Worm (Caenorhabditis elegans): Measurements from ENCODE around the gene fip-7.

DNA sequence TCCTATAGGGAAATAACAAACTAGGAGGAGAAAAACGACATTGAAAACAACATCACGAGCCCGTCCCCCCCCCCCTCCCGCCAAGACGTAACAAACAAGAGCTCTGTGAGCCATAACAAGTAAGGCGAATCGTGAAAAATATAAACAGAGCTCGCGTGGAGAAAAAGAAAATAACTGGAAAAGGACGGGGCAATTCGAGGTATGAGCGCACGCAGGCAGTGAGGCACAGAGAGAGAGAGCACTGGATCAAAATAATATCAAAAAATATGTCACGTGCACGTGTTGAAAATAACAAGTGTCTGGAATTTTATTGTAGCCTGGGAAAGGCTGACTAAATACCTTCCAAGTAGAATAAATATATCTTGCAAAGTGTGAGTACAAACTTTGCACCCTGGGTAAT is 32.7 kb downstream of the fip-7 start:
- TF ChIP-seq fkh-10 (GFP tag; optimal IDR thresholded peaks at IDR 0.05) (no peak), nhr-28 (tag; optimal IDR thresholded peaks at IDR 0.05) (no peak), snpc-4 (tag; optimal IDR thresholded peaks at IDR 0.05) (no peak), eor-1 (tag; optimal IDR thresholded peaks at IDR 0.05) (no peak), egl-27 (tag; optimal IDR thresholded peaks at IDR 0.05) (no peak)

Data from whole organism, L3 larva.